Worm (Caenorhabditis elegans) whole organism, L2 larva: Measurements from ENCODE around the gene F11G11.4.

Experiments used
- ZK546.5 ChIP-seq: sonication (generic microtip); optimal IDR thresholded peaks from 2 replicates; lab custom pipeline; 2017; ENCODE audit warnings: missing biosample characterization, missing genetic modification characterization
- egl-27 ChIP-seq: sonication (generic microtip); optimal IDR thresholded peaks from 3 replicates; lab custom pipeline; 2017; ENCODE audit warnings: missing biosample characterization, missing genetic modification reagents, missing genetic modification characterization
- lin-11 ChIP-seq: fragments of 150-350 bp; sonication (generic microtip); optimal IDR thresholded peaks from 2 replicates; lab custom pipeline; 2014; ENCODE audit warnings: missing biosample characterization, missing genetic modification characterization, inconsistent platforms, mixed read lengths
- nhr-21 ChIP-seq: fragments of 150-350 bp; optimal IDR thresholded peaks from 2 replicates; lab custom pipeline; 2014; ENCODE audit warnings: missing biosample characterization, missing genetic modification characterization
- nhr-237 ChIP-seq: fragments of 150-350 bp; optimal IDR thresholded peaks from 2 replicates; lab custom pipeline; 2014; ENCODE audit warnings: missing biosample characterization, missing genetic modification characterization
- snpc-4 ChIP-seq: fragments of 150-350 bp; optimal IDR thresholded peaks from 2 replicates; lab custom pipeline; 2014; ENCODE audit warnings: missing biosample characterization, missing genetic modification characterization

- no peak for TF ChIP-seq nhr-237
- no peak for TF ChIP-seq lin-11
- no peak for TF ChIP-seq snpc-4
- TF ChIP-seq egl-27 (tag; lab: Kevin White, UChicago): no peak
- TF ChIP-seq ZK546.5: no peak
- TF ChIP-seq nhr-21: no peak
Observed at ce11 chrII:4883412-4883811, 23.0 kb downstream of the F11G11.4 start, which contains the start of gene gst-8.
